Fruit fly (Drosophila melanogaster) whole organism, embryonic: ENCODE measurements around the gene CtsF.

ENCODE experiments used
- Atf6 ChIP-seq: fragments of 200-800 bp; sonication (Bioruptor generic); IDR thresholded peaks from 2 replicates; pipeline ENCODE4 v1.3.6; 2022; ENCODE audit warnings: missing biosample characterization, missing genetic modification characterization
- CG1024 ChIP-seq: fragments of 200-800 bp; sonication (Bioruptor generic); IDR thresholded peaks from 2 replicates; pipeline ENCODE4 v1.3.6; 2022; ENCODE audit warnings: missing biosample characterization, missing genetic modification characterization
- CG13287 ChIP-seq: fragments of 200-800 bp; sonication (Bioruptor generic); IDR thresholded peaks from 2 replicates; pipeline ENCODE4 v1.3.6; 2022; ENCODE audit warnings: missing biosample characterization, missing genetic modification characterization; ENCODE audit not compliant: partially characterized antibody
- CG14860 ChIP-seq: fragments of 200-800 bp; sonication (Bioruptor generic); IDR thresholded peaks from 3 replicates; pipeline ENCODE4 v1.3.6; 2022; ENCODE audit warnings: missing biosample characterization, missing genetic modification characterization; ENCODE audit not compliant: partially characterized antibody
- CG15073 ChIP-seq: fragments of 200-800 bp; sonication (Bioruptor generic); optimal IDR thresholded peaks from 2 replicates; lab custom pipeline; 2016; ENCODE audit warnings: missing biosample characterization, missing genetic modification characterization
- CG15479 ChIP-seq: fragments of 200-800 bp; sonication (Bioruptor generic); optimal IDR thresholded peaks from 3 replicates; lab custom pipeline; 2019; ENCODE audit warnings: missing biosample characterization, mild to moderate bottlenecking, missing genetic modification characterization, moderate library complexity
- CG17385 ChIP-seq: fragments of 200-800 bp; sonication (Bioruptor generic); optimal IDR thresholded peaks from 3 replicates; lab custom pipeline; 2018; ENCODE audit warnings: missing biosample characterization, mild to moderate bottlenecking, missing genetic modification characterization
- CG17912 ChIP-seq: fragments of 200-800 bp; sonication (Bioruptor generic); optimal IDR thresholded peaks from 2 replicates; lab custom pipeline; 2018; ENCODE audit warnings: missing biosample characterization, mild to moderate bottlenecking, missing genetic modification characterization
- CG2116 ChIP-seq: fragments of 200-800 bp; sonication (Bioruptor generic); optimal IDR thresholded peaks from 3 replicates; lab custom pipeline; 2018; ENCODE audit warnings: missing biosample characterization, mild to moderate bottlenecking, missing genetic modification characterization
- CG32532 ChIP-seq: fragments of 200-800 bp; sonication (Bioruptor generic); IDR thresholded peaks from 2 replicates; pipeline ENCODE4 v1.3.6; 2022; ENCODE audit warnings: missing biosample characterization, missing genetic modification characterization
- CG3726 ChIP-seq: fragments of 200-800 bp; sonication (Bioruptor generic); IDR thresholded peaks from 3 replicates; pipeline ENCODE4, ENCODE4 v1.3.6; 2022; ENCODE audit warnings: missing biosample characterization, missing genetic modification characterization
- CG3995 ChIP-seq: fragments of 200-800 bp; sonication (Bioruptor generic); optimal IDR thresholded peaks from 3 replicates; lab custom pipeline; 2016; ENCODE audit warnings: missing biosample characterization, missing genetic modification characterization
- CG5245 ChIP-seq: fragments of 200-800 bp; sonication (Bioruptor generic); optimal IDR thresholded peaks from 3 replicates; lab custom pipeline; 2016; ENCODE audit warnings: missing biosample characterization, missing genetic modification characterization
- CG7372 ChIP-seq: fragments of 200-800 bp; sonication (Bioruptor generic); IDR thresholded peaks from 2 replicates; pipeline ENCODE4 v1.3.6; 2022; ENCODE audit warnings: missing biosample characterization, missing genetic modification characterization
- CG8290 ChIP-seq, 3 experiments: fragments of 200-800 bp; sonication (Bioruptor generic); optimal IDR thresholded peaks; 2 replicates each; lab custom pipeline; 2016 to 2019; ENCODE audit warnings: missing biosample characterization in 3 of 3, missing genetic modification characterization in 3 of 3, mild to moderate bottlenecking in 2 of 3, moderate library complexity in 1 of 3
- CG9797 ChIP-seq: fragments of 200-800 bp; sonication (Bioruptor generic); optimal IDR thresholded peaks from 3 replicates; lab custom pipeline; 2018; ENCODE audit warnings: missing biosample characterization, mild to moderate bottlenecking, missing genetic modification characterization
- Chrac-16 ChIP-seq: fragments of 200-800 bp; sonication (Bioruptor generic); optimal IDR thresholded peaks from 3 replicates; lab custom pipeline; 2016; ENCODE audit warnings: missing biosample characterization, missing genetic modification characterization
- Eip74EF ChIP-seq, 2 experiments: fragments of 200-800 bp in 1 of 2; fragments of >200 bp in 1 of 2; sonication (Bioruptor generic) in 1 of 2; optimal IDR thresholded peaks; 2 replicates each; lab custom pipeline; 2017 to 2019; ENCODE audit warnings: missing biosample characterization in 2 of 2, missing genetic modification characterization in 2 of 2, mild to moderate bottlenecking in 1 of 2, moderate library complexity in 1 of 2
- Ets65A ChIP-seq: fragments of 200-800 bp; sonication (Bioruptor generic); peaks from one replicate; lab custom pipeline; 2016; ENCODE audit warnings: missing biosample characterization, missing genetic modification characterization
- Fer3 ChIP-seq: fragments of 200-800 bp; sonication (Bioruptor generic); optimal IDR thresholded peaks from 2 replicates; lab custom pipeline; 2018; ENCODE audit warnings: missing biosample characterization, mild to moderate bottlenecking, missing genetic modification characterization, moderate library complexity
- Gsc ChIP-seq: fragments of 200-800 bp; sonication (Bioruptor generic); IDR thresholded peaks from 2 replicates; pipeline ENCODE4 v1.3.6; 2022; ENCODE audit warnings: missing biosample characterization, missing genetic modification characterization
- HLHmδ ChIP-seq: fragments of 200-800 bp; sonication (Bioruptor generic); optimal IDR thresholded peaks from 2 replicates; lab custom pipeline; 2018; ENCODE audit warnings: missing biosample characterization, mild to moderate bottlenecking, missing genetic modification characterization, moderate library complexity
- Hr3 ChIP-seq: fragments of 200-800 bp; sonication (Bioruptor generic); optimal IDR thresholded peaks from 3 replicates; lab custom pipeline; 2016; ENCODE audit warnings: missing biosample characterization, missing genetic modification characterization
- Lhr ChIP-seq: fragments of 200-800 bp; sonication (Bioruptor generic); optimal IDR thresholded peaks from 3 replicates; lab custom pipeline; 2017; ENCODE audit warnings: mild to moderate bottlenecking, missing biosample characterization, missing genetic modification reagents, missing genetic modification characterization
- MBD-R2 ChIP-seq: fragments of 200-800 bp; sonication (Bioruptor generic); IDR thresholded peaks from 2 replicates; pipeline ENCODE4 v1.3.6; 2022; ENCODE audit warnings: missing biosample characterization, missing genetic modification characterization
- NC2β ChIP-seq: fragments of 200-800 bp; sonication (Bioruptor generic); optimal IDR thresholded peaks from 2 replicates; lab custom pipeline; 2016; ENCODE audit warnings: missing biosample characterization, missing genetic modification characterization
- Opbp ChIP-seq: fragments of 200-800 bp; sonication (Bioruptor generic); IDR thresholded peaks from 3 replicates; pipeline ENCODE4 v1.3.6; 2022; ENCODE audit warnings: missing biosample characterization, missing genetic modification characterization; ENCODE audit not compliant: partially characterized antibody
- Tbp ChIP-seq: fragments of >200 bp; optimal IDR thresholded peaks from 2 replicates; lab custom pipeline; 2018; ENCODE audit warnings: missing biosample characterization, missing genetic modification characterization
- al ChIP-seq: fragments of 200-800 bp; sonication (Bioruptor generic); IDR thresholded peaks from 2 replicates; pipeline ENCODE4 v1.3.6; 2022; ENCODE audit warnings: missing biosample characterization, missing genetic modification characterization
- amos ChIP-seq: fragments of 200-800 bp; sonication (Bioruptor generic); IDR thresholded peaks from 2 replicates; pipeline ENCODE4 v1.3.6; 2022; ENCODE audit warnings: missing biosample characterization, missing genetic modification characterization; ENCODE audit not compliant: partially characterized antibody
- cad ChIP-seq: fragments of >200 bp; optimal IDR thresholded peaks from 2 replicates; lab custom pipeline; 2017; ENCODE audit warnings: missing biosample characterization, missing genetic modification characterization
- dan ChIP-seq: fragments of 200-800 bp; sonication (Bioruptor generic); IDR thresholded peaks from 2 replicates; pipeline ENCODE4 v1.3.6; 2022; ENCODE audit warnings: missing biosample characterization, missing genetic modification characterization
- danr ChIP-seq: fragments of 200-800 bp; sonication (Bioruptor generic); IDR thresholded peaks from 2 replicates; pipeline ENCODE4 v1.3.6; 2022; ENCODE audit warnings: missing biosample characterization, missing genetic modification characterization
- dmrt99B ChIP-seq: fragments of 200-800 bp; sonication (Bioruptor generic); optimal IDR thresholded peaks from 2 replicates; lab custom pipeline; 2018; ENCODE audit warnings: missing biosample characterization, mild to moderate bottlenecking, missing genetic modification characterization, moderate library complexity
- fd3F ChIP-seq: fragments of 200-800 bp; sonication (Bioruptor generic); optimal IDR thresholded peaks from 2 replicates; lab custom pipeline; 2018; ENCODE audit warnings: missing biosample characterization, mild to moderate bottlenecking, missing genetic modification characterization, moderate library complexity
- h ChIP-seq: fragments of >200 bp; optimal IDR thresholded peaks from 2 replicates; lab custom pipeline; 2017
- kni ChIP-seq: fragments of 200-800 bp; sonication (Bioruptor generic); optimal IDR thresholded peaks from 3 replicates; lab custom pipeline; 2017; ENCODE audit warnings: mild to moderate bottlenecking, missing biosample characterization, missing genetic modification reagents, missing genetic modification characterization
- lmd ChIP-seq: fragments of 200-800 bp; sonication (Bioruptor generic); IDR thresholded peaks from 2 replicates; pipeline ENCODE4 v1.3.6; 2022; ENCODE audit warnings: missing biosample characterization, missing genetic modification characterization
- mld ChIP-seq: fragments of 200-800 bp; sonication (Bioruptor generic); IDR thresholded peaks from 3 replicates; pipeline ENCODE4 v1.3.6; 2022; ENCODE audit warnings: missing biosample characterization, missing genetic modification characterization; ENCODE audit not compliant: partially characterized antibody
- odd ChIP-seq: fragments of 200-800 bp; sonication (Bioruptor generic); optimal IDR thresholded peaks from 2 replicates; lab custom pipeline; 2017; ENCODE audit warnings: missing biosample characterization, mild to moderate bottlenecking, missing genetic modification characterization
- pan ChIP-seq, 4 experiments: fragments of >200 bp in 3 of 4; fragments of 200-800 bp in 1 of 4; sonication (Bioruptor generic) in 1 of 4; optimal IDR thresholded peaks in 3 of 4; IDR thresholded peaks in 1 of 4; 2 replicates each; pipeline versions ENCODE4 v1.3.6 to Lab custom; 2017 to 2022; ENCODE audit warnings: missing biosample characterization in 2 of 4, missing genetic modification characterization in 2 of 4, mixed read lengths in 1 of 4
- sd ChIP-seq: fragments of 200-800 bp; sonication (Bioruptor generic); optimal IDR thresholded peaks from 3 replicates; lab custom pipeline; 2018; ENCODE audit warnings: missing biosample characterization, mild to moderate bottlenecking, missing genetic modification characterization, moderate library complexity
- sima ChIP-seq: fragments of 200-800 bp; sonication (Bioruptor generic); optimal IDR thresholded peaks from 2 replicates; lab custom pipeline; 2016; ENCODE audit warnings: missing biosample characterization, missing genetic modification characterization
- sob ChIP-seq: fragments of 200-800 bp; sonication (Bioruptor generic); IDR thresholded peaks from 2 replicates; pipeline ENCODE4 v1.3.6; 2022; ENCODE audit warnings: missing biosample characterization, missing genetic modification characterization
- stc ChIP-seq: fragments of 200-800 bp; sonication (Bioruptor generic); IDR thresholded peaks from 2 replicates; pipeline ENCODE4 v1.3.6; 2022; ENCODE audit warnings: missing biosample characterization, missing genetic modification characterization
- vnd ChIP-seq: fragments of 200-800 bp; sonication (Bioruptor generic); IDR thresholded peaks from 3 replicates; pipeline ENCODE4 v1.3.6; 2022; ENCODE audit warnings: missing biosample characterization, missing genetic modification characterization; ENCODE audit not compliant: partially characterized antibody
- wek ChIP-seq: fragments of 200-800 bp; sonication (Bioruptor generic); optimal IDR thresholded peaks from 3 replicates; lab custom pipeline; 2018; ENCODE audit warnings: missing biosample characterization, mild to moderate bottlenecking, missing genetic modification characterization, moderate library complexity
- z ChIP-seq: fragments of 200-800 bp; sonication (Bioruptor generic); IDR thresholded peaks from 3 replicates; pipeline ENCODE4 v1.3.6; 2022; ENCODE audit warnings: missing biosample characterization, missing genetic modification characterization

Gene CtsF

DNA sequence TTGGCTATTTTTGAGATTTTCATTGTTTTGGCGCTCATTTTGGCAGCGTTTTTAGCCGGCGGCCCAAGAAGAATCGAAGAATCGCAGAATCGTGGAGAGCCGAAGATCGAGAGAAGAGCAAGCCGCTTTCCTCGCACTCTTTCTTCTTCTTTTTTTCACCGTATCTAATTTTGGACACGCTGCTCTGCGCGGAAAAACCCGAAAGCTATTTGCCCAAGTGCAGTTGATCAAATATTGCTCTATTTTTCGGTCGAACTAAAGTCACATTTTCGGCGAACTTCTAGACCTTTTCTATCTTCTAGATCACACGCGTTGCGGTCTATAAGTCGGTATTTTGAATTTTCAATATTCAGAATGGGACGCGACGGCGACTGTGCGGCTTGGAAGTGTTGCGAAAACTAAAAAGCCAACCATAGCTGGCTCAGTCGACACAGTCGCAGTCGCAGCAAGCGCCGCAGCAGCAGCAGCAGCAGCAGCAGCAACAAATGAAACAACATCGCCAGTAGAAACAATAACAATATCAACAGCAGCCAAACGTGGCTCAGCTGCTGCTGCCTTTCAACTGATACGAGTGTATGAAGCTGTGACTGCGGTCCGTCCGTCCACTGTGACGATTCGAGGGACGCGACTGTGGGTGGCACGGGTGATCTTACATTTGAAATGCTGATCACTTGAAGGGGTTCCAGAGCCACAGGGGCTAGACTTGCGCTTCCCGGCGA lies 35.5 kb upstream of the CtsF start (continued):
- TF ChIP-seq CG3995 (GFP tag; lab: Kevin White, UChicago) (peak; percentile 93), Lhr (no peak), CG1024 (GFP tag; lab: Robert Waterston, UW) (no peak), lmd (GFP tag; lab: Robert Waterston, UW) (no peak), CG9797 (GFP tag; lab: Kevin White, UChicago) (no peak), Hr3 (GFP tag; lab: Kevin White, UChicago) (no peak), CG3726 (GFP tag; lab: Robert Waterston, UW) (peak; percentile 41; the same call in 1 of the 3 replicates), Eip74EF (GFP tag; optimal IDR thresholded peaks at IDR 0.05; lab: Kevin White, UChicago) (no peak), Chrac-16 (no peak), z (GFP tag; lab: Robert Waterston, UW) (no peak), CG17385 (GFP tag; lab: Kevin White, UChicago) (peak; percentile 53), CG2116 (GFP tag; lab: Kevin White, UChicago) (no peak), Opbp (GFP tag; lab: Robert Waterston, UW) (no peak), Fer3 (tag; lab: Kevin White, UChicago) (no peak), fd3F (no peak), CG15479 (GFP tag; lab: Kevin White, UChicago) (no peak), danr (GFP tag; lab: Robert Waterston, UW) (no peak), sima (GFP tag; lab: Kevin White, UChicago) (no peak), CG7372 (GFP tag; lab: Robert Waterston, UW) (no peak), CG32532 (peak; percentile 36; the same call in 1 of the 2 replicates), Atf6 (GFP tag; lab: Robert Waterston, UW) (no peak), CG17912 (no peak), CG15073 (GFP tag; lab: Kevin White, UChicago) (peak; percentile 96), Ets65A (peak; percentile 84), dmrt99B (tag; lab: Kevin White, UChicago) (no peak), HLHmδ (GFP tag; lab: Kevin White, UChicago) (no peak), CG13287 (GFP tag; lab: Robert Waterston, UW) (peak; percentile 17; the same call in 1 of the 2 replicates), MBD-R2 (no peak), Tbp (GFP tag; lab: Kevin White, UChicago) (no peak), kni (GFP tag; lab: Kevin White, UChicago) (no peak), stc (GFP tag; lab: Robert Waterston, UW) (no peak), al (GFP tag; lab: Robert Waterston, UW) (peak; percentile 34; the same call in 1 of the 2 replicates), NC2β (GFP tag; lab: Kevin White, UChicago) (no peak), CG8290 (GFP tag; optimal IDR thresholded peaks at IDR 0.05; lab: Kevin White, UChicago) (no peak), CG8290 (tag; optimal IDR thresholded peaks at IDR 0.05; lab: Kevin White, UChicago) (peak in 1 of 2 experiments; percentile 12), sd (no peak), dan (GFP tag; lab: Robert Waterston, UW) (no peak), CG14860 (GFP tag; lab: Robert Waterston, UW) (no peak), h (lab: Kevin White, UChicago) (no peak), mld (GFP tag; lab: Robert Waterston, UW) (no peak), cad (GFP tag; lab: Kevin White, UChicago) (no peak), pan (optimal IDR thresholded peaks at IDR 0.05; lab: Kevin White, UChicago) (no peak), pan (GFP tag; optimal IDR thresholded peaks at IDR 0.05 in 1 of 2, IDR thresholded peaks at IDR 0.05 in 1 of 2) (peak in 1 of 2 experiments; percentile 40), Gsc (GFP tag; lab: Robert Waterston, UW) (no peak), odd (peak; percentile 35), sob (GFP tag; lab: Robert Waterston, UW) (0 out of 2 replicates have a peak, but pooled peaks have one; percentile 18), vnd (GFP tag; lab: Robert Waterston, UW) (no peak), wek (no peak), amos (GFP tag; lab: Robert Waterston, UW) (peak; percentile 20; the same call in 1 of the 2 replicates), CG5245 (GFP tag; lab: Kevin White, UChicago) (no peak)
